Worm (Caenorhabditis elegans): Measurements from ENCODE around the gene F59F4.3.

Gene F59F4.3

ce11 chrX:15876936-15877335, 29.5 kb upstream of the F59F4.3 start:
- TF ChIP-seq Y55F3AM.14 (GFP tag; optimal IDR thresholded peaks at IDR 0.05): no peak
- TF ChIP-seq unc-55 (GFP tag; optimal IDR thresholded peaks at IDR 0.05): peak; percentile 23

- TF ChIP-seq mdl-1 (tag; optimal IDR thresholded peaks at IDR 0.05): no peak
- TF ChIP-seq unc-55 (GFP tag; optimal IDR thresholded peaks at IDR 0.05): peak; percentile 50
- no peak for TF ChIP-seq F13H6.1 (tag; optimal IDR thresholded peaks at IDR 0.05)
- TF ChIP-seq unc-62 (GFP tag; optimal IDR thresholded peaks at IDR 0.05): no peak
- no peak for TF ChIP-seq mbf-1 (tag; optimal IDR thresholded peaks at IDR 0.05)
Observed at ce11 chrX:15869589-15869988, 22.2 kb upstream of the F59F4.3 start.

- TF ChIP-seq ceh-82 (tag; optimal IDR thresholded peaks at IDR 0.05) (no peak), lsy-2 (tag; optimal IDR thresholded peaks at IDR 0.05) (peak; percentile 50 to 89), nhr-23 (tag; optimal IDR thresholded peaks at IDR 0.05) (no peak), nhr-10 (tag; optimal IDR thresholded peaks at IDR 0.05) (no peak), nhr-237 (tag; optimal IDR thresholded peaks at IDR 0.05) (no peak), nhr-77 (tag; optimal IDR thresholded peaks at IDR 0.05) (no peak), unc-62 (GFP tag; optimal IDR thresholded peaks at IDR 0.05) (no peak), R02D3.7 (tag; optimal IDR thresholded peaks at IDR 0.05) (no peak), fos-1 (tag; optimal IDR thresholded peaks at IDR 0.05) (peak; percentile 73), C34F6.9 (tag; optimal IDR thresholded peaks at IDR 0.05) (peak; percentile 78), sma-3 (GFP tag; optimal IDR thresholded peaks at IDR 0.05) (peak; percentile 72), dmd-4 (tag; optimal IDR thresholded peaks at IDR 0.05) (no peak), sem-4 (tag; optimal IDR thresholded peaks at IDR 0.05) (peak; percentile 77), mab-5 (tag; optimal IDR thresholded peaks at IDR 0.05) (no peak), ztf-1 (GFP tag; conservative IDR thresholded peaks at IDR 0.05) (no peak), ceh-16 (tag; optimal IDR thresholded peaks at IDR 0.05) (no peak), blmp-1 (tag; optimal IDR thresholded peaks at IDR 0.05; ENCODE audit: insufficient read depth) (no peak), nhr-129 (tag; optimal IDR thresholded peaks at IDR 0.05) (peak; percentile 76), nhr-11 (tag; optimal IDR thresholded peaks at IDR 0.05) (no peak), nhr-6 (tag; optimal IDR thresholded peaks at IDR 0.05) (no peak), zag-1 (tag; optimal IDR thresholded peaks at IDR 0.05) (no peak), ztf-4 (tag; optimal IDR thresholded peaks at IDR 0.05) (no peak), unc-55 (GFP tag; optimal IDR thresholded peaks at IDR 0.05) (peak; percentile 89), aly-2 (tag; optimal IDR thresholded peaks at IDR 0.05) (no peak), lin-39 (tag; optimal IDR thresholded peaks at IDR 0.05) (no peak), elt-1 (tag; optimal IDR thresholded peaks at IDR 0.05) (no peak), ama-1 (optimal IDR thresholded peaks at IDR 0.05) (no peak), Y55F3AM.14 (GFP tag; optimal IDR thresholded peaks at IDR 0.05) (no peak), sma-9 (GFP tag; optimal IDR thresholded peaks at IDR 0.05) (peak; percentile 79), sma-9 (tag; optimal IDR thresholded peaks at IDR 0.05) (no peak), nhr-25 (tag; optimal IDR thresholded peaks at IDR 0.05) (no peak), lin-11 (tag; optimal IDR thresholded peaks at IDR 0.05) (peak; percentile 49), elt-3 (tag; optimal IDR thresholded peaks at IDR 0.05) (no peak), mbf-1 (tag; optimal IDR thresholded peaks at IDR 0.05) (no peak), peb-1 (tag; optimal IDR thresholded peaks at IDR 0.05) (no peak), egl-27 (tag; optimal IDR thresholded peaks at IDR 0.05) (no peak), nhr-21 (tag; optimal IDR thresholded peaks at IDR 0.05) (peak; percentile 29), ztf-11 (tag; optimal IDR thresholded peaks at IDR 0.05) (no peak), nhr-12 (tag; optimal IDR thresholded peaks at IDR 0.05) (no peak), snpc-4 (tag; optimal IDR thresholded peaks at IDR 0.05) (peak; percentile 14), crh-2 (tag; optimal IDR thresholded peaks at IDR 0.05) (peak; percentile 67), mdl-1 (tag; optimal IDR thresholded peaks at IDR 0.05) (peak; percentile 72 to 96), unc-39 (tag; optimal IDR thresholded peaks at IDR 0.05) (no peak), F13H6.1 (tag; optimal IDR thresholded peaks at IDR 0.05) (peak; percentile 53), skn-1 (tag; optimal IDR thresholded peaks at IDR 0.05) (peak; percentile 51), alr-1 (tag; optimal IDR thresholded peaks at IDR 0.05) (no peak), lin-13 (GFP tag; optimal IDR thresholded peaks at IDR 0.05) (peak; percentile 68), ZK546.5 (tag; optimal IDR thresholded peaks at IDR 0.05) (no peak), gmeb-1 (tag; optimal IDR thresholded peaks at IDR 0.05) (peak; percentile 58)
Observed at ce11 chrX:15865868-15866555, 18.6 kb upstream of the F59F4.3 start, which contains the start of the genes csb-1 and F53H4.4. Gene csb-1 (minus strand): TSS chrX:15865918. Gene F53H4.4 (plus strand): TSS chrX:15866387.

Data from whole organism, L2 larva.